Fruit fly (Drosophila melanogaster): ENCODE data around the gene SelR.

The SelR gene

dm6 chr3R:10884678-10885421 lies 16.4 kb upstream of the SelR start, which contains the start of gene CG14696:
Gene CG14696, minus strand, starts transcription at chr3R:10885001.
- TF ChIP-seq cas (GFP tag; IDR thresholded peaks at IDR 0.05) (no peak), eve (GFP tag; optimal IDR thresholded peaks at IDR 0.05) (no peak), disco-r (GFP tag; optimal IDR thresholded peaks at IDR 0.05) (no peak), pros (GFP tag; optimal IDR thresholded peaks at IDR 0.05) (peak; percentile 39), CG13894 (tag; optimal IDR thresholded peaks at IDR 0.05) (no peak), Atf3 (GFP tag; optimal IDR thresholded peaks at IDR 0.05) (peak; percentile 5), pfk (GFP tag; optimal IDR thresholded peaks at IDR 0.05) (no peak), Bteb2 (GFP tag; optimal IDR thresholded peaks at IDR 0.05) (no peak), Med (GFP tag) (peak; percentile 78), ac (GFP tag; optimal IDR thresholded peaks at IDR 0.05) (no peak), sug (tag; optimal IDR thresholded peaks at IDR 0.05) (peak; percentile 77), CG14441 (GFP tag; IDR thresholded peaks at IDR 0.05) (no peak), BtbVII (GFP tag; optimal IDR thresholded peaks at IDR 0.05) (peak; percentile 57), mld (GFP tag; IDR thresholded peaks at IDR 0.05; ENCODE audit: partially characterized antibody) (no peak), Fer1 (GFP tag; optimal IDR thresholded peaks at IDR 0.05) (no peak), tna (GFP tag; IDR thresholded peaks at IDR 0.05; ENCODE audit: partially characterized antibody) (no peak), dan (GFP tag; IDR thresholded peaks at IDR 0.05) (no peak), luna (GFP tag; optimal IDR thresholded peaks at IDR 0.05) (no peak), Eip74EF (GFP tag; optimal IDR thresholded peaks at IDR 0.05) (peak in 1 of 2 experiments; percentile 63), chn (GFP tag; optimal IDR thresholded peaks at IDR 0.05) (no peak), tio (GFP tag; optimal IDR thresholded peaks at IDR 0.05) (no peak), Jarid2 (GFP tag; optimal IDR thresholded peaks at IDR 0.05) (peak; percentile 45), Poxn (GFP tag; IDR thresholded peaks at IDR 0.05) (no peak), Sox102F (GFP tag; optimal IDR thresholded peaks at IDR 0.05) (no peak), Hr51 (GFP tag; optimal IDR thresholded peaks at IDR 0.05) (no peak), CG3838 (GFP tag; optimal IDR thresholded peaks at IDR 0.05) (no peak), ap (GFP tag; IDR thresholded peaks at IDR 0.05) (no peak), Awh (GFP tag; IDR thresholded peaks at IDR 0.05) (0 out of 2 replicates have a peak, but pooled peaks have one; percentile 9), CG12744 (GFP tag; optimal IDR thresholded peaks at IDR 0.05) (no peak), fd96Cb (tag; optimal IDR thresholded peaks at IDR 0.05) (no peak), Rfx (GFP tag; IDR thresholded peaks at IDR 0.05) (no peak), Optix (GFP tag; IDR thresholded peaks at IDR 0.05) (no peak), Sin3A (optimal IDR thresholded peaks at IDR 0.05) (no peak), CG17385 (GFP tag; optimal IDR thresholded peaks at IDR 0.05) (peak; percentile 78), Dref (GFP tag; IDR thresholded peaks at IDR 0.05) (0 out of 2 replicates have a peak, but pooled peaks have one; percentile 22), pb (GFP tag; optimal IDR thresholded peaks at IDR 0.05) (no peak), Bgb (GFP tag; IDR thresholded peaks at IDR 0.05; ENCODE audit: partially characterized antibody) (no peak), CG5245 (GFP tag; optimal IDR thresholded peaks at IDR 0.05) (no peak), Meics (GFP tag; optimal IDR thresholded peaks at IDR 0.05) (no peak), yki (optimal IDR thresholded peaks at IDR 0.05) (no peak), CG17186 (GFP tag; optimal IDR thresholded peaks at IDR 0.05) (no peak), zfh2 (GFP tag; optimal IDR thresholded peaks at IDR 0.05) (no peak), Hr3 (GFP tag; optimal IDR thresholded peaks at IDR 0.05) (no peak), CG14710 (tag; optimal IDR thresholded peaks at IDR 0.05) (no peak), CG14860 (GFP tag; IDR thresholded peaks at IDR 0.05; ENCODE audit: partially characterized antibody) (no peak), CG2875 (GFP tag; optimal IDR thresholded peaks at IDR 0.05) (no peak), salm (tag; optimal IDR thresholded peaks at IDR 0.05) (no peak), HHEX (GFP tag; optimal IDR thresholded peaks at IDR 0.05) (no peak), CG12299 (tag; optimal IDR thresholded peaks at IDR 0.05) (no peak), lola (GFP tag; optimal IDR thresholded peaks at IDR 0.05) (no peak)

Data from whole organism, embryonic.